ENCODE assay signal across 6 worm cellular contexts in genomic region chrX:12914209-12914608, ce11.
TF ChIP-seq lines count a peak whose summit lies in the region.

No protein-coding gene starts in this region.

TF ChIP-seq in whole organism, L1 larva, 84 proteins besides CTCF, POLR2A, EP300 and RAD21 (continues in another document):
- TF ChIP-seq nhr-20 (tag; optimal IDR thresholded peaks at IDR 0.05; lab: Kevin White, UChicago) (peak; percentile 29), nhr-19 (GFP tag; conservative IDR thresholded peaks at IDR 0.05; lab: Robert Waterston, UW) (peak; percentile 45), nhr-47 (tag; optimal IDR thresholded peaks at IDR 0.05; lab: Kevin White, UChicago) (peak; percentile 64), lsy-2 (tag; optimal IDR thresholded peaks at IDR 0.05; lab: Kevin White, UChicago) (peak in 1 of 2 experiments; percentile 50), nhr-76 (tag; optimal IDR thresholded peaks at IDR 0.05; lab: Kevin White, UChicago) (no peak), swsn-7 (tag; optimal IDR thresholded peaks at IDR 0.05; lab: Kevin White, UChicago) (peak; percentile 10), alr-1 (tag; optimal IDR thresholded peaks at IDR 0.05; lab: Kevin White, UChicago; ENCODE audit: borderline replicate concordance) (no peak), unc-86 (tag; optimal IDR thresholded peaks at IDR 0.05; lab: Kevin White, UChicago) (no peak), rnt-1 (tag; optimal IDR thresholded peaks at IDR 0.05; lab: Kevin White, UChicago) (peak; percentile 26), blmp-1 (tag; optimal IDR thresholded peaks at IDR 0.05; lab: Kevin White, UChicago) (no peak), nhr-71 (tag; optimal IDR thresholded peaks at IDR 0.05; lab: Kevin White, UChicago) (peak; percentile 72), mdl-1 (tag; optimal IDR thresholded peaks at IDR 0.05; lab: Kevin White, UChicago) (peak in 1 of 2 experiments; percentile 57), snu-23 (GFP tag; optimal IDR thresholded peaks at IDR 0.05; lab: Kevin White, UChicago) (peak; percentile 22), lin-14 (GFP tag; optimal IDR thresholded peaks at IDR 0.05; lab: Kevin White, UChicago) (peak; percentile 64), fkh-8 (tag; optimal IDR thresholded peaks at IDR 0.05; lab: Kevin White, UChicago) (peak; percentile 54)

TF ChIP-seq in whole organism, L2 larva, 48 proteins besides CTCF, POLR2A, EP300 and RAD21:
- TF ChIP-seq lin-11 (tag; optimal IDR thresholded peaks at IDR 0.05; lab: Kevin White, UChicago), result no peak
- TF ChIP-seq ama-1 (optimal IDR thresholded peaks at IDR 0.05; lab: Kevin White, UChicago), result no peak
- TF ChIP-seq nhr-129 (tag; optimal IDR thresholded peaks at IDR 0.05; lab: Kevin White, UChicago), result peak; percentile 78
- no peak for TF ChIP-seq gmeb-1 (tag; optimal IDR thresholded peaks at IDR 0.05; lab: Kevin White, UChicago)
- TF ChIP-seq alr-1 (tag; optimal IDR thresholded peaks at IDR 0.05; lab: Kevin White, UChicago), result no peak
- TF ChIP-seq blmp-1 (tag; optimal IDR thresholded peaks at IDR 0.05; lab: Kevin White, UChicago; ENCODE audit: insufficient read depth), result no peak
- TF ChIP-seq sma-9 (GFP tag; optimal IDR thresholded peaks at IDR 0.05; lab: Kevin White, UChicago), result peak; percentile 31
- TF ChIP-seq sma-9 (tag; optimal IDR thresholded peaks at IDR 0.05; lab: Kevin White, UChicago), result no peak
- TF ChIP-seq nhr-6 (tag; optimal IDR thresholded peaks at IDR 0.05; lab: Kevin White, UChicago), result peak; percentile 7
- TF ChIP-seq C34F6.9 (tag; optimal IDR thresholded peaks at IDR 0.05; lab: Kevin White, UChicago), result peak; percentile 53

TF ChIP-seq in whole organism, L3 larva, 47 proteins besides CTCF, POLR2A, EP300 and RAD21:
- TF ChIP-seq elt-2 (tag; optimal IDR thresholded peaks at IDR 0.05; lab: Kevin White, UChicago), result no peak
- no peak for TF ChIP-seq snpc-4 (tag; optimal IDR thresholded peaks at IDR 0.05; lab: Kevin White, UChicago)
- no peak for TF ChIP-seq pqm-1 (tag; optimal IDR thresholded peaks at IDR 0.05; lab: Kevin White, UChicago)
- peak; percentile 6 for TF ChIP-seq nfya-1 (tag; optimal IDR thresholded peaks at IDR 0.05; lab: Kevin White, UChicago; ENCODE audit: insufficient read depth)

TF ChIP-seq in whole organism, L4 larva, 104 proteins besides CTCF, POLR2A, EP300 and RAD21:
- no peak for TF ChIP-seq saeg-2 (GFP tag; IDR thresholded peaks at IDR 0.05; lab: Robert Waterston, UW)
- no peak for TF ChIP-seq daf-19 (GFP tag; conservative IDR thresholded peaks at IDR 0.05; lab: Robert Waterston, UW)
- no peak for TF ChIP-seq duxl-1 (tag; optimal IDR thresholded peaks at IDR 0.05; lab: Kevin White, UChicago; ENCODE audit: poor library complexity)
- TF ChIP-seq ces-1 (GFP tag; optimal IDR thresholded peaks at IDR 0.05; lab: Kevin White, UChicago), result no peak
- TF ChIP-seq zag-1 (tag; optimal IDR thresholded peaks at IDR 0.05; lab: Kevin White, UChicago), result no peak
- no peak for TF ChIP-seq madf-5 (GFP tag; IDR thresholded peaks at IDR 0.05; lab: Robert Waterston, UW)
- no peak for TF ChIP-seq tra-1 (GFP tag; IDR thresholded peaks at IDR 0.05; lab: Robert Waterston, UW)
- TF ChIP-seq nhr-102 (tag; optimal IDR thresholded peaks at IDR 0.05; lab: Kevin White, UChicago), result no peak
- no peak for TF ChIP-seq cey-2 (tag; optimal IDR thresholded peaks at IDR 0.05; lab: Kevin White, UChicago; ENCODE audit: borderline replicate concordance, insufficient read depth)
- 0 out of 2 replicates have a peak, but pooled peaks have one; percentile 10 for TF ChIP-seq hmg-1.1 (GFP tag; IDR thresholded peaks at IDR 0.05; lab: Robert Waterston, UW)
- TF ChIP-seq nhr-41 (GFP tag; IDR thresholded peaks at IDR 0.05; lab: Robert Waterston, UW), result no peak
- no peak for TF ChIP-seq ceh-82 (tag; optimal IDR thresholded peaks at IDR 0.05; lab: Kevin White, UChicago)
- TF ChIP-seq hlh-30 (tag; optimal IDR thresholded peaks at IDR 0.05; lab: Kevin White, UChicago; ENCODE audit: insufficient read depth), result peak; percentile 78

TF ChIP-seq in whole organism, late embryonic, 69 proteins besides CTCF, POLR2A, EP300 and RAD21:
- TF ChIP-seq hlh-15 (tag; optimal IDR thresholded peaks at IDR 0.05; lab: Kevin White, UChicago) (no peak), ttx-3 (tag; optimal IDR thresholded peaks at IDR 0.05; lab: Kevin White, UChicago) (no peak), mec-3 (tag; optimal IDR thresholded peaks at IDR 0.05; lab: Kevin White, UChicago; ENCODE audit: borderline replicate concordance) (no peak), unc-55 (GFP tag; optimal IDR thresholded peaks at IDR 0.05; lab: Kevin White, UChicago) (no peak), hlh-30 (tag; optimal IDR thresholded peaks at IDR 0.05; lab: Kevin White, UChicago; ENCODE audit: insufficient read depth) (peak; percentile 72)
TF ChIP-seq in whole organism, late embryonic: peak in this region for 1.

TF ChIP-seq in whole organism, young adult, 124 proteins besides CTCF, POLR2A, EP300 and RAD21:
- TF ChIP-seq cebp-1 (GFP tag; IDR thresholded peaks at IDR 0.05; lab: Robert Waterston, UW) (no peak), cebp-1 (tag; optimal IDR thresholded peaks at IDR 0.05; lab: Kevin White, UChicago) (peak; percentile 12), nhr-27 (tag; optimal IDR thresholded peaks at IDR 0.05; lab: Kevin White, UChicago) (no peak)
